Fruit fly (Drosophila melanogaster): ENCODE data around the gene Rnf11.
"Not testable (repeated sequence)": the region's sequence is repeated elsewhere in the genome, so short reads cannot be mapped to it uniquely, and the experiment has no call there.

Rnf11 gene

dm6 chr4:314672-315266 is at the start of gene Rnf11:
TSS of gene Rnf11 (plus strand) at chr4:314923.
- TF ChIP-seq rn (GFP tag; IDR thresholded peaks at IDR 0.05) (no peak), CG4496 (GFP tag; IDR thresholded peaks at IDR 0.05) (no peak), CG9948 (tag; optimal IDR thresholded peaks at IDR 0.05) (peak; percentile 20), CG15710 (tag; optimal IDR thresholded peaks at IDR 0.05) (peak; percentile 27), D1 (tag; optimal IDR thresholded peaks at IDR 0.05) (no peak), Pif1B (GFP tag; optimal IDR thresholded peaks at IDR 0.05) (no peak), CG8159 (tag; optimal IDR thresholded peaks at IDR 0.05) (no peak)

- TF ChIP-seq CG8301 (tag; optimal IDR thresholded peaks at IDR 0.05), result no peak
- no peak for TF ChIP-seq Snoo (tag; optimal IDR thresholded peaks at IDR 0.05)
- no peak for TF ChIP-seq rn (GFP tag; IDR thresholded peaks at IDR 0.05)
- TF ChIP-seq CG15710 (tag; optimal IDR thresholded peaks at IDR 0.05), result no peak
- TF ChIP-seq fd96Ca (GFP tag; IDR thresholded peaks at IDR 0.05), result no peak
- TF ChIP-seq CG17806 (tag; optimal IDR thresholded peaks at IDR 0.05), result no peak
- no peak for TF ChIP-seq CG8159 (tag; optimal IDR thresholded peaks at IDR 0.05)
- TF ChIP-seq gl (tag; optimal IDR thresholded peaks at IDR 0.05), result no peak
- TF ChIP-seq CG13204 (GFP tag; optimal IDR thresholded peaks at IDR 0.05), result no peak
- TF ChIP-seq CG9948 (tag; optimal IDR thresholded peaks at IDR 0.05), result no peak
- no peak for TF ChIP-seq D1 (tag; optimal IDR thresholded peaks at IDR 0.05)
- TF ChIP-seq CG4496 (GFP tag; IDR thresholded peaks at IDR 0.05), result no peak
- no peak for TF ChIP-seq CG10348 (GFP tag; IDR thresholded peaks at IDR 0.05)
- TF ChIP-seq Ets98B (GFP tag; IDR thresholded peaks at IDR 0.05), result no peak
- no peak for TF ChIP-seq EcR (GFP tag; optimal IDR thresholded peaks at IDR 0.05)
- TF ChIP-seq Pif1B (GFP tag; optimal IDR thresholded peaks at IDR 0.05), result no peak
- no peak for TF ChIP-seq CG32121 (GFP tag; IDR thresholded peaks at IDR 0.05)
- TF ChIP-seq CG34367 (tag; optimal IDR thresholded peaks at IDR 0.05), result no peak
- no peak for TF ChIP-seq CG12605 (GFP tag; IDR thresholded peaks at IDR 0.05)
These were observed 40.0 kb upstream of the Rnf11 start for dm6 chr4:274704-275103.

- TF ChIP-seq EcR (GFP tag; optimal IDR thresholded peaks at IDR 0.05) (no peak), Pif1B (GFP tag; optimal IDR thresholded peaks at IDR 0.05) (no peak), Ets98B (GFP tag; IDR thresholded peaks at IDR 0.05) (no peak), CG8301 (tag; optimal IDR thresholded peaks at IDR 0.05) (no peak), Snoo (tag; optimal IDR thresholded peaks at IDR 0.05) (no peak), CG8159 (tag; optimal IDR thresholded peaks at IDR 0.05) (no peak), D1 (tag; optimal IDR thresholded peaks at IDR 0.05) (no peak)
These were observed 38.4 kb upstream of the Rnf11 start, which contains the start of gene NfI for dm6 chr4:276325-276724. TSS of gene NfI (minus strand) at chr4:276369.

- TF ChIP-seq gl (tag; optimal IDR thresholded peaks at IDR 0.05), result no peak
- TF ChIP-seq CG8301 (tag; optimal IDR thresholded peaks at IDR 0.05), result no peak
- no peak for TF ChIP-seq CG15710 (tag; optimal IDR thresholded peaks at IDR 0.05)
- TF ChIP-seq CG32121 (GFP tag; IDR thresholded peaks at IDR 0.05), result no peak
- TF ChIP-seq CG10348 (GFP tag; IDR thresholded peaks at IDR 0.05), result no peak
- TF ChIP-seq CG34367 (tag; optimal IDR thresholded peaks at IDR 0.05), result no peak
- no peak for TF ChIP-seq EcR (GFP tag; optimal IDR thresholded peaks at IDR 0.05)
These were observed 22.3 kb upstream of the Rnf11 start for dm6 chr4:292403-292802.

dm6 chr4:305697-306096 is 9.0 kb upstream of the Rnf11 start:
- no peak for TF ChIP-seq CG17806 (tag; optimal IDR thresholded peaks at IDR 0.05)
- TF ChIP-seq CG10348 (GFP tag; IDR thresholded peaks at IDR 0.05), result no peak
- TF ChIP-seq CG8301 (tag; optimal IDR thresholded peaks at IDR 0.05), result no peak
- TF ChIP-seq Ets98B (GFP tag; IDR thresholded peaks at IDR 0.05), result no peak
- no peak for TF ChIP-seq rn (GFP tag; IDR thresholded peaks at IDR 0.05)
- TF ChIP-seq CG34367 (tag; optimal IDR thresholded peaks at IDR 0.05), result no peak
- no peak for TF ChIP-seq CG4496 (GFP tag; IDR thresholded peaks at IDR 0.05)

dm6 chr4:306431-307342 is 8.0 kb upstream of the Rnf11 start, which contains the start of gene Syt7:
TSS of gene Syt7 (minus strand) at chr4:306481.
- TF ChIP-seq Snoo (tag; optimal IDR thresholded peaks at IDR 0.05); EcR (GFP tag; optimal IDR thresholded peaks at IDR 0.05); gl (tag; optimal IDR thresholded peaks at IDR 0.05): not testable (repeated sequence)

dm6 chr4:307931-308330 is 6.8 kb upstream of the Rnf11 start, which contains the start of gene Rad23:
TSS of gene Rad23 (plus strand) at chr4:308093.
- TF ChIP-seq rn (GFP tag; IDR thresholded peaks at IDR 0.05), result no peak
- TF ChIP-seq D1 (tag; optimal IDR thresholded peaks at IDR 0.05), result peak; percentile 77
